Worm (Caenorhabditis elegans): Measurements from ENCODE around the gene hsp-43.

DNA sequence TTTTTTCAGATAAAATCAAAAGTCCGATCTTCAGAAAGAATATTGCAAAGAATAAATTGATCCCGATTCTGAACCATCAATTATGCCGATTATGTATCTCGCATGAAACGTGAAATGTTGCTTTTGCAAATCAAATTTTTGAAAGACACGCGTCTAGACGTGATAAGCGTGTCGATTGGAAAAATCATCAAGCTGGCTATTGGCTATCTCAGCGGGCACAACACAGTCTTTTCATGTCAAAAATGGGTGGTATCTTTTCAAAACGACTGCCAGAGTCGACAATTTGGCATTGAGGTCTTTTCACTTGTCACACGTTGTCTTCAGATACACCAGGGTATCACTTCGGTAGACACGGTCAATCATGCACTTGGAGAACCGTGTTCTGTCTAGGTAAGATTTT lies 38.7 kb downstream of the hsp-43 start, which contains the start of gene daf-9:
- TF ChIP-seq him-1 (tag; optimal IDR thresholded peaks at IDR 0.05), result no peak
- no peak for TF ChIP-seq dao-5 (tag; optimal IDR thresholded peaks at IDR 0.05)
- no peak for TF ChIP-seq W03F9.2 (tag; optimal IDR thresholded peaks at IDR 0.05)
